Worm (Caenorhabditis elegans) whole organism, L1 larva: ENCODE data around the gene smc-3.

Experiments
- Y116A8C.19 ChIP-seq: sonication (generic microtip); optimal IDR thresholded peaks from 2 replicates; lab custom pipeline; 2016; ENCODE audit warnings: missing compliant biosample characterization, missing genetic modification characterization, borderline replicate concordance
- aha-1 ChIP-seq: fragments of 150-350 bp; optimal IDR thresholded peaks from 2 replicates; lab custom pipeline; 2014; ENCODE audit warnings: missing biosample characterization, missing genetic modification characterization
- aly-2 ChIP-seq: fragments of 150-350 bp; optimal IDR thresholded peaks from 2 replicates; lab custom pipeline; 2014; ENCODE audit warnings: missing biosample characterization, missing genetic modification characterization
- blmp-1 ChIP-seq: fragments of 150-350 bp; optimal IDR thresholded peaks from 2 replicates; lab custom pipeline; 2014; ENCODE audit warnings: missing biosample characterization, missing genetic modification characterization
- ceh-63 ChIP-seq: fragments of 200-800 bp; sonication (Bioruptor generic); optimal IDR thresholded peaks from 2 replicates; lab custom pipeline; 2018; ENCODE audit warnings: mild to moderate bottlenecking, missing genetic modification characterization, missing compliant biosample characterization
- ceh-88 ChIP-seq: fragments of 200-800 bp; sonication (Bioruptor generic); IDR thresholded peaks from 2 replicates; pipeline ENCODE4 v1.3.6; 2022; ENCODE audit warnings: missing genetic modification characterization, missing compliant biosample characterization
- ceh-90 ChIP-seq: sonication (generic microtip); optimal IDR thresholded peaks from 2 replicates; lab custom pipeline; 2016; ENCODE audit warnings: missing genetic modification characterization, missing compliant biosample characterization
- ces-1 ChIP-seq: fragments of 150-350 bp; optimal IDR thresholded peaks from 2 replicates; lab custom pipeline; 2014; ENCODE audit warnings: missing biosample characterization, missing genetic modification reagents, missing genetic modification characterization
- dpl-1 ChIP-seq, 3 experiments: fragments of 150-350 bp in 2 of 3; sonication (generic microtip) in 1 of 3; optimal IDR thresholded peaks; 2 replicates each; lab custom pipeline; 2014 to 2017; ENCODE audit warnings: missing biosample characterization in 3 of 3, missing genetic modification characterization in 3 of 3, missing genetic modification reagents in 3 of 3
- egl-13 ChIP-seq: sonication (generic microtip); optimal IDR thresholded peaks from 2 replicates; lab custom pipeline; 2016; ENCODE audit warnings: missing genotype, missing genetic modification reagents, missing genetic modification characterization, missing compliant biosample characterization
- elt-2 ChIP-seq: sonication (generic microtip); optimal IDR thresholded peaks from 2 replicates; lab custom pipeline; 2016; ENCODE audit warnings: missing genetic modification characterization, mild to moderate bottlenecking, inconsistent platforms, missing compliant biosample characterization, missing genetic modification reagents
- elt-3 ChIP-seq, 6 experiments: fragments of 150-350 bp in 1 of 6; sonication (generic microtip); optimal IDR thresholded peaks; 2 replicates each; lab custom pipeline; 2017 to 2018; ENCODE audit warnings: missing biosample characterization in 6 of 6, missing genetic modification characterization in 6 of 6, inconsistent platforms in 1 of 6
- fkh-4 ChIP-seq: sonication (generic microtip); optimal IDR thresholded peaks from 2 replicates; lab custom pipeline; 2016; ENCODE audit warnings: missing compliant biosample characterization, missing genetic modification characterization, borderline replicate concordance
- grh-1 ChIP-seq: fragments of 200-800 bp; sonication (Bioruptor generic); IDR thresholded peaks from 2 replicates; pipeline ENCODE4 v1.3.6; 2022; ENCODE audit warnings: missing genetic modification reagents, missing genetic modification characterization, missing compliant biosample characterization
- hlh-17 ChIP-seq: fragments of 200-800 bp; sonication (Bioruptor generic); optimal IDR thresholded peaks from 2 replicates; lab custom pipeline; 2018; ENCODE audit warnings: missing genetic modification characterization, mild to moderate bottlenecking, missing compliant biosample characterization, moderate library complexity, borderline replicate concordance
- jun-1 ChIP-seq: fragments of 150-350 bp; optimal IDR thresholded peaks from 2 replicates; lab custom pipeline; 2014; ENCODE audit warnings: missing biosample characterization, missing genetic modification reagents, missing genetic modification characterization
- lin-14 ChIP-seq: fragments of 200-800 bp; sonication (Bioruptor generic); optimal IDR thresholded peaks from 2 replicates; lab custom pipeline; 2018; ENCODE audit warnings: mild to moderate bottlenecking, missing genetic modification characterization, moderate library complexity, missing compliant biosample characterization
- lin-15B ChIP-seq: fragments of 150-350 bp; sonication (generic microtip); optimal IDR thresholded peaks from 3 replicates; lab custom pipeline; 2014; ENCODE audit warnings: missing biosample characterization, missing genetic modification characterization
- lin-35 ChIP-seq, 2 experiments: fragments of 150-350 bp; optimal IDR thresholded peaks; 2 replicates each; lab custom pipeline; 2014; ENCODE audit warnings: missing biosample characterization in 2 of 2, missing genetic modification characterization in 2 of 2, missing genetic modification reagents in 2 of 2
- lir-3 ChIP-seq: sonication (generic microtip); optimal IDR thresholded peaks from 2 replicates; lab custom pipeline; 2016; ENCODE audit warnings: mild to moderate bottlenecking, missing genetic modification characterization, moderate library complexity, missing compliant biosample characterization; ENCODE audit not compliant: poor library complexity
- lsy-2 ChIP-seq, 2 experiments: fragments of 150-350 bp; optimal IDR thresholded peaks; 2 replicates each; lab custom pipeline; 2014; ENCODE audit warnings: missing biosample characterization in 2 of 2, missing genetic modification characterization in 2 of 2
- mef-2 ChIP-seq: fragments of 150-350 bp; optimal IDR thresholded peaks from 2 replicates; lab custom pipeline; 2014; ENCODE audit warnings: missing biosample characterization, missing genetic modification characterization
- nhr-11 ChIP-seq: fragments of 150-350 bp; optimal IDR thresholded peaks from 2 replicates; lab custom pipeline; 2014; ENCODE audit warnings: missing biosample characterization, missing genetic modification characterization
- nhr-12 ChIP-seq: sonication (generic microtip); optimal IDR thresholded peaks from 2 replicates; lab custom pipeline; 2017; ENCODE audit warnings: missing biosample characterization, missing genetic modification characterization
- nhr-71 ChIP-seq: sonication (generic microtip); optimal IDR thresholded peaks from 2 replicates; lab custom pipeline; 2016; ENCODE audit warnings: mild to moderate bottlenecking, missing genetic modification characterization, moderate library complexity, missing compliant biosample characterization
- nhr-77 ChIP-seq: fragments of 150-350 bp; optimal IDR thresholded peaks from 2 replicates; lab custom pipeline; 2014; ENCODE audit warnings: missing biosample characterization, missing genetic modification characterization
- nhr-84 ChIP-seq: sonication (generic microtip); optimal IDR thresholded peaks from 2 replicates; lab custom pipeline; 2017; ENCODE audit warnings: missing biosample characterization, missing genetic modification characterization
- rnt-1 ChIP-seq: sonication (generic microtip); optimal IDR thresholded peaks from 2 replicates; lab custom pipeline; 2016; ENCODE audit warnings: mild to moderate bottlenecking, missing genetic modification characterization, moderate library complexity, missing compliant biosample characterization
- skn-1 ChIP-seq: fragments of 150-350 bp; optimal IDR thresholded peaks from 2 replicates; lab custom pipeline; 2014; ENCODE audit warnings: missing biosample characterization, missing genetic modification characterization
- sox-4 ChIP-seq: sonication (generic microtip); optimal IDR thresholded peaks from 2 replicates; lab custom pipeline; 2016; ENCODE audit warnings: missing genetic modification characterization, missing compliant biosample characterization
- unc-30 ChIP-seq: sonication (generic microtip); optimal IDR thresholded peaks from 2 replicates; lab custom pipeline; 2017; ENCODE audit warnings: missing biosample characterization, missing genetic modification characterization
- unc-62 ChIP-seq: fragments of 150-350 bp; optimal IDR thresholded peaks from 2 replicates; lab custom pipeline; 2014; ENCODE audit warnings: missing biosample characterization, missing genetic modification reagents, missing genetic modification characterization
- unc-98 ChIP-seq: fragments of 200-800 bp; sonication (Bioruptor generic); IDR thresholded peaks from 2 replicates; pipeline ENCODE4 v1.3.6; 2022; ENCODE audit warnings: missing genetic modification characterization, missing compliant biosample characterization
- vab-15 ChIP-seq: sonication (generic microtip); optimal IDR thresholded peaks from 2 replicates; lab custom pipeline; 2017; ENCODE audit warnings: missing genotype, mild to moderate bottlenecking, missing genetic modification characterization, missing compliant biosample characterization
- zag-1 ChIP-seq: fragments of 150-350 bp; optimal IDR thresholded peaks from 2 replicates; lab custom pipeline; 2014; ENCODE audit warnings: missing biosample characterization, missing genetic modification characterization
- zip-4 ChIP-seq: fragments of 200-800 bp; sonication (Bioruptor generic); optimal IDR thresholded peaks from 2 replicates; lab custom pipeline; 2018; ENCODE audit warnings: mild to moderate bottlenecking, missing genetic modification characterization, moderate library complexity, missing compliant biosample characterization

Gene smc-3

DNA sequence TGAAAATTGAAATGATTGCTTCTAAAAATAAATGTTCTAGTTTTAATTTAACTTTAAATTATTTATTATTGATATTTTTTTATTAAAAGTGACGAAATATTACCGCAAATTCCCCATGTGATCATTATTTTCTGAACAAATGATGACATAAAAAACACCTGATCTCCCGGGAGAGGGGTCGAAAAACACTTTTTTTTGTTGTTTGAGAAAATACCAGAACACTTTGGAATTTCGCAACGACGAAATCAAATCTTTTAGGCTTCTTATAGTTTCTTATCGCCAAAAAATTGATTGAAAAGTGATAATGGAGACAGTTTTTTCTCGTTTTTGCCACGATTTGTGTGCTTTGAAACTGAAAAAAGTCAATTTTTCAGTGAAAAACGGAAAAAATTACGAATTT is 46.4 kb upstream of the smc-3 start:
- TF ChIP-seq lir-3 (tag; lab: Kevin White, UChicago) (no peak), skn-1 (tag; lab: Kevin White, UChicago) (peak; percentile 96), dpl-1 (GFP tag; optimal IDR thresholded peaks at IDR 0.05; lab: Kevin White, UChicago) (no peak), lsy-2 (tag; optimal IDR thresholded peaks at IDR 0.05; lab: Kevin White, UChicago) (no peak), ces-1 (GFP tag; lab: Kevin White, UChicago) (no peak), lin-35 (GFP tag; optimal IDR thresholded peaks at IDR 0.05; lab: Kevin White, UChicago) (peak in 1 of 2 experiments; percentile 28), blmp-1 (tag; lab: Kevin White, UChicago) (no peak)

DNA sequence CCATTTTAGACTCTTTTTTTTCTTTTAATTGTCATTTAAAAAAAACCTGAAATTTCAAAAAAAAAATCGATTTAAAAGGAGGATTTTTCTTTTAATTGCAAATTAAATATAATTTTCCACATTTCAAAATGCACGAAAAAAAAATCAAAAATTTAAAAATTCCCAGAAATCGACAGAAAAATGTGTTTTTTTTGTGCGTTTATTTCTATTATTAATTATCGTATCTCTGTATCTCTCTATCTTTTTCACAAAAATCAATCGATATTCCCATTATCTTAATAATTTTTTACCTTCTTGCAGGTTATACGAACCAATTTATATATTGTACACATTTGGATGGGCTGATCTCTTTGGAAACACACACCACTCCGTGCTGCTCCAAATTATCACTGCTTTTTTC is 45.9 kb upstream of the smc-3 start, which contains the start of gene rsks-1:
Gene rsks-1 (plus strand): TSS at position 301 of the 400 bp plus-strand sequence.
- no peak for TF ChIP-seq unc-98 (GFP tag; lab: Robert Waterston, UW)
- no peak for TF ChIP-seq zip-4 (GFP tag; lab: Kevin White, UChicago)
- TF ChIP-seq hlh-17 (GFP tag; lab: Kevin White, UChicago): no peak
- TF ChIP-seq unc-62 (GFP tag; lab: Kevin White, UChicago): no peak
- TF ChIP-seq lin-35 (GFP tag; optimal IDR thresholded peaks at IDR 0.05; lab: Kevin White, UChicago): no peak
- no peak for TF ChIP-seq nhr-77
- no peak for TF ChIP-seq ces-1 (GFP tag; lab: Kevin White, UChicago)
- TF ChIP-seq ceh-88 (GFP tag; lab: Robert Waterston, UW): no peak
- TF ChIP-seq ceh-90 (tag; lab: Kevin White, UChicago): no peak
- no peak for TF ChIP-seq elt-3 (tag; optimal IDR thresholded peaks at IDR 0.05; lab: Kevin White, UChicago)

DNA sequence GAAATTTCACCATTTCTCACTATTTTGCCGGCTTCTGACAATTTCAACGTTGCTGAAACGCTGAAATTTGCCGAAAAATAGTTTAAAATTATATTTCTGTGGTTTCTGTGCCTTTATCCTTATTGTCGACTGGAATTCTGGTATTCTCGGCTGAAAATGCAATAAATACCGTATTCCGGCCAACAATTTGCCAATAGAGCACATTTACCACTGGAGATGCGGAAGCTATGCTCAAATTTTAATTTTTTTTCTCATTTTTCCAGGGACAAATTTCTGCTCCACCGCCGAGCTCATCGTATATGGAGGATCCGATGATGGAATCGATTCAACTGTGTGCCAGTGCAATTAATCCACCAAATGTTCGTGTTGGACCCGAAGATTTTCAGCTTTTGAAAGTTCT is 44.1 kb upstream of the smc-3 start:
- TF ChIP-seq dpl-1 (GFP tag; optimal IDR thresholded peaks at IDR 0.05; lab: Kevin White, UChicago) (no peak), unc-98 (GFP tag; lab: Robert Waterston, UW) (no peak), unc-30 (tag; lab: Kevin White, UChicago) (no peak), mef-2 (tag; lab: Kevin White, UChicago) (no peak)

DNA sequence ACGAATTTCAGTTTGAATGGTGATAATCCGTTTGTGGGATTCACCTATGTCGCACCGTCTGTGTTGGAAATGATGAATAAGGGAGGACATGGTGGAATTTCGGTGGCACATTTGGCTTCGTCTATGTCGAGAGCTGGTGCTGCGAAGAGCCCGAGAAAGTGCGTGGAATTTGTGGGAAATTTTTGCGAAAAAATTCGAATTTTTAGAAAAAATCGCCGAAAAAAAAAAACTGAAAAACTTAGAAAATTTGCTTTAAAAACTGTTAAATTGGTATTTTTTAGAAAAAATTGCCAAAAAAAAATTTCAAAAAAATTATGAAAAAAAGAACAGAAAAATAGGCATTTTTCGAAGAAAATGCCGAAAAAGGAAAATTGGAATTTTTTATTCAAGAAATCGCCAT is 41.8 kb upstream of the smc-3 start:
- no peak for TF ChIP-seq Y116A8C.19 (tag; lab: Kevin White, UChicago)
- TF ChIP-seq sox-4 (tag; lab: Kevin White, UChicago): no peak
- no peak for TF ChIP-seq vab-15 (tag; lab: Kevin White, UChicago)
- no peak for TF ChIP-seq fkh-4 (tag; lab: Kevin White, UChicago)
- no peak for TF ChIP-seq nhr-84 (tag; lab: Kevin White, UChicago)
- TF ChIP-seq aha-1 (tag; lab: Kevin White, UChicago): no peak
- TF ChIP-seq ceh-63 (GFP tag; lab: Kevin White, UChicago): no peak
- TF ChIP-seq nhr-12: no peak
- no peak for TF ChIP-seq mef-2 (tag; lab: Kevin White, UChicago)

DNA sequence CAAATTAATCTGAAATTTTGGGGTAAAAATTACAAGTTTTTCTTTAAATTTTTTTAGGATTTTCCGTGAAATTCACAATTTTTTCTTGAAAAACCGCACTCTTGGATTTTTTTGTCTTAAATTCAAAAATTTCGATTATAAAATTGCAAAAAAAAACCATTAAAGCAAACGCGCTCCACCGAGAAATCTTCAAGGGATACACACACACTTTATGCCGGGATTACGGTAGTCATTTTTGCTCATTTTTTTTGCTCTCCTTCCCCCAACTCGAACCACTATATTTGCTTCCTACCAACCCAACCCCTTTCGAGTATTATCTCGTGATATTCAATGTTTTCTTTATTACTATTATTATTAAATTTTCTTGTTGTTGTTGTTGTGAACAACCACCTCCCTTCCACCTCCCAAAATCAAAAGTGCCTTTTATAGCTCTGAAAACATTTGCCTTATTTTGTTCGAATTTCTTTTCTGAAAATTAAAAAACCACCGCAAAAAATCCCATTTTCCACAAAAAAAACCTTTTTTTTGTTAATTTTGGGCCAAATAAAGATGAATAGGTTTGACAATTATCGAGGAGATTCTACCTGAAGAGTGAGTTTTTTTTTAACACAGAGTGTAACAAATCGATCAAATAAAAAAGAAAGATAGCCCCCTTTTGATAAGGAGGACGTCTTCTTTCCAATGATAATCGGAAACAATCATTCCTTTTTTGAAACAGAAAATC is 38.8 kb upstream of the smc-3 start, which contains the start of gene Y47D3A.32:
Gene Y47D3A.32 (plus strand): TSS at position 674 of the 724 bp plus-strand sequence.
- no peak for TF ChIP-seq jun-1 (tag; lab: Kevin White, UChicago)
- TF ChIP-seq nhr-71: peak; percentile 6
- TF ChIP-seq hlh-17 (GFP tag; lab: Kevin White, UChicago): no peak
- no peak for TF ChIP-seq lin-14 (GFP tag; lab: Kevin White, UChicago)
- TF ChIP-seq lsy-2 (tag; optimal IDR thresholded peaks at IDR 0.05; lab: Kevin White, UChicago): peak in 1 of 2 experiments; percentile 14
- peak; percentile 20 for TF ChIP-seq aly-2
- TF ChIP-seq grh-1 (GFP tag; lab: Robert Waterston, UW): no peak
- no peak for TF ChIP-seq egl-13 (tag; lab: Kevin White, UChicago)
- no peak for TF ChIP-seq rnt-1
- no peak for TF ChIP-seq dpl-1 (GFP tag; optimal IDR thresholded peaks at IDR 0.05; lab: Kevin White, UChicago)
- TF ChIP-seq zag-1 (tag; lab: Kevin White, UChicago): no peak
- no peak for TF ChIP-seq lin-15B (tag; lab: Kevin White, UChicago)
- TF ChIP-seq elt-2 (tag; lab: Kevin White, UChicago): no peak
- no peak for TF ChIP-seq nhr-11
